Fruit fly (Drosophila melanogaster): ENCODE results near the gene CG34164.
A peak's percentile ranks its signal among the peaks of the same experiment; 100 is the strongest.

Gene CG34164

dm6 chr2L:12065683-12066386, 9.7 kb downstream of the CG34164 start (continued):
- TF ChIP-seq MESR4 (GFP tag; optimal IDR thresholded peaks at IDR 0.05) (no peak), lola (GFP tag; optimal IDR thresholded peaks at IDR 0.05) (peak in 1 of 3 experiments; percentile 74), CG8924 (tag; optimal IDR thresholded peaks at IDR 0.05) (peak; percentile 53), dan (GFP tag; IDR thresholded peaks at IDR 0.05) (no peak), br (optimal IDR thresholded peaks at IDR 0.05) (no peak), D (optimal IDR thresholded peaks at IDR 0.05) (no peak), D (GFP tag; optimal IDR thresholded peaks at IDR 0.05) (peak; percentile 46), CG15601 (tag; optimal IDR thresholded peaks at IDR 0.05) (peak; percentile 58), CG4404 (GFP tag; IDR thresholded peaks at IDR 0.05) (0 out of 2 replicates have a peak, but pooled peaks have one; percentile 39), CrebB (tag; optimal IDR thresholded peaks at IDR 0.05) (no peak), zen (tag; optimal IDR thresholded peaks at IDR 0.05) (peak; percentile 5), CG6813 (GFP tag; optimal IDR thresholded peaks at IDR 0.05) (peak; percentile 35), CG33557 (GFP tag; optimal IDR thresholded peaks at IDR 0.05) (peak; percentile 78), dmrt99B (tag; optimal IDR thresholded peaks at IDR 0.05) (peak; percentile 67), nerfin-1 (tag; optimal IDR thresholded peaks at IDR 0.05) (peak; percentile 47), gcm (GFP tag; optimal IDR thresholded peaks at IDR 0.05) (peak; percentile 52), oc (tag; optimal IDR thresholded peaks at IDR 0.05) (no peak), dmrt11E (tag; optimal IDR thresholded peaks at IDR 0.05) (peak; percentile 83), CG9437 (GFP tag; optimal IDR thresholded peaks at IDR 0.05) (peak; percentile 1), CG10267 (tag; optimal IDR thresholded peaks at IDR 0.05) (peak; percentile 64), CG1233 (GFP tag; optimal IDR thresholded peaks at IDR 0.05) (no peak), fd3F (GFP tag; optimal IDR thresholded peaks at IDR 0.05) (no peak), Spps (tag; optimal IDR thresholded peaks at IDR 0.05) (peak; percentile 46), CG30403 (GFP tag; optimal IDR thresholded peaks at IDR 0.05) (peak; percentile 11), croc (GFP tag; conservative IDR thresholded peaks at IDR 0.05) (peak; percentile 38; the same call in 1 of the 3 replicates), Asciz (GFP tag; optimal IDR thresholded peaks at IDR 0.05) (peak; percentile 27), hbn (GFP tag; IDR thresholded peaks at IDR 0.05; ENCODE audit: partially characterized antibody) (no peak), Nf-YB (GFP tag; optimal IDR thresholded peaks at IDR 0.05) (peak; percentile 42), Trl (optimal IDR thresholded peaks at IDR 0.05) (peak in 1 of 2 experiments; percentile 39), Trl (GFP tag; optimal IDR thresholded peaks at IDR 0.05) (no peak), CG17829 (tag; optimal IDR thresholded peaks at IDR 0.05) (peak; percentile 71), Xrp1 (GFP tag; IDR thresholded peaks at IDR 0.05) (peak; percentile 75), CG18262 (tag; optimal IDR thresholded peaks at IDR 0.05) (peak; percentile 79), zfh1 (GFP tag; IDR thresholded peaks at IDR 0.05) (no peak), gem (tag; optimal IDR thresholded peaks at IDR 0.05) (peak; percentile 75), Drgx (GFP tag; IDR thresholded peaks at IDR 0.05) (peak; percentile 94), Mes4 (GFP tag; optimal IDR thresholded peaks at IDR 0.05) (no peak), stwl (tag; optimal IDR thresholded peaks at IDR 0.05) (no peak), CG17328 (GFP tag; IDR thresholded peaks at IDR 0.05) (no peak), CG7839 (tag; optimal IDR thresholded peaks at IDR 0.05) (peak; percentile 52), CG9727 (GFP tag; optimal IDR thresholded peaks at IDR 0.05) (peak; percentile 64), zen2 (GFP tag; IDR thresholded peaks at IDR 0.05; ENCODE audit: partially characterized antibody) (no peak), CG3163 (GFP tag; optimal IDR thresholded peaks at IDR 0.05) (peak; percentile 71), Pdp1 (GFP tag; optimal IDR thresholded peaks at IDR 0.05) (peak in 1 of 2 experiments; percentile 72), CG17361 (GFP tag; IDR thresholded peaks at IDR 0.05) (peak; percentile 63), CG18476 (GFP tag; optimal IDR thresholded peaks at IDR 0.05) (peak; percentile 92), Hr3 (GFP tag; optimal IDR thresholded peaks at IDR 0.05) (peak; percentile 24), Fer1 (GFP tag; optimal IDR thresholded peaks at IDR 0.05) (no peak), CG4424 (GFP tag; optimal IDR thresholded peaks at IDR 0.05) (peak; percentile 26)
